Worm (Caenorhabditis elegans): ENCODE data around the gene clec-31.

clec-31 gene

DNA sequence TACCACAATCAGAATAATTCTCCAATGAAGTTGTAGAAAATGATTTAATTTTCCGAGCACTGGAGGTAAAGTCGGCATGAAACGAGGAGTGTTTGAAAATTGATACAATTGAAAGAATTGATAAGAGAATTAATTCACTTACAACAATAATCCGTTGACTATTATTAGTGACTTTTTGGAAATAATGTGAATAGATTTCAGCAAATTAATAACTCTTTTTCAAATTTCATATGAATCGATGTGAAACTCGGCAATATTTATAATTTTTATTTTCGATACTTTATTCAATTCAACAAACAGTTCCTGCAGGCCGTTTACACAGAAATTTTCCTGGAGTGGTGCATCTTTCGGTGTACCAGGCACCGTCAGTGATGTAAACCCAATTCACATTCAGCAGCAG lies 5.9 kb downstream of the clec-31 start, which contains the start of gene clec-37:
TSS of gene clec-37 (minus strand) at position 101 of the 400 bp plus-strand sequence.
- TF ChIP-seq unc-62 (GFP tag; optimal IDR thresholded peaks at IDR 0.05) (no peak), elt-3 (tag; optimal IDR thresholded peaks at IDR 0.05) (no peak), lsy-12 (tag; optimal IDR thresholded peaks at IDR 0.05) (no peak), snpc-4 (tag; optimal IDR thresholded peaks at IDR 0.05) (no peak), ztf-11 (tag; optimal IDR thresholded peaks at IDR 0.05) (no peak), lin-15B (tag; optimal IDR thresholded peaks at IDR 0.05) (no peak), aly-2 (tag; optimal IDR thresholded peaks at IDR 0.05) (no peak), nhr-11 (tag; optimal IDR thresholded peaks at IDR 0.05) (no peak), egl-27 (tag; optimal IDR thresholded peaks at IDR 0.05) (no peak), pqm-1 (tag; optimal IDR thresholded peaks at IDR 0.05) (no peak), nhr-23 (tag; optimal IDR thresholded peaks at IDR 0.05) (no peak), nfya-1 (tag; optimal IDR thresholded peaks at IDR 0.05; ENCODE audit: insufficient read depth) (no peak), nhr-237 (tag; optimal IDR thresholded peaks at IDR 0.05) (no peak), ceh-16 (tag; optimal IDR thresholded peaks at IDR 0.05) (no peak), ceh-28 (tag; optimal IDR thresholded peaks at IDR 0.05) (no peak), hmg-11 (tag; optimal IDR thresholded peaks at IDR 0.05) (no peak)

DNA sequence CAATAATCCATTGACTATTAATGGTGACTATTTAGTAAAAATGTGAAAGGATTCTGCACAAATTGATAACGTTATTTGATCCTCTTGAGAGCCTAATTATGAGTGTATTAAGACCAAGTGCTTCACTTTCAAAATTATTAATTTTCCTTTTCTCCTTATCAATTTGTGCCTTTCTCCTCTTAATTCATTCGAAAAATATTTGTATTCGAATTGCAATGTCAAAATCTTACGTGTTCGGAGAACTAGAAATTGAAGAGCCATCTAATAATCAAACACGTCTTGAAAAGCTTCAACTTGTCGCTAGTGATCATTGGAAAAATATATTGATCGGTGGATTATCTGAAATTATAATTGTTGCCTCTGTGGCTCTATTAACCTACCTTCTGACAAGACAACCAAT lies 9.4 kb downstream of the clec-31 start, which contains the start of the genes clec-36 and clec-26:
TSS of gene clec-36 (minus strand) at position 101 of the 400 bp plus-strand sequence.
TSS of gene clec-26 (plus strand) at position 114 of the 400 bp plus-strand sequence.
- TF ChIP-seq nhr-25 (tag; optimal IDR thresholded peaks at IDR 0.05) = no peak
- TF ChIP-seq nhr-43 (tag; optimal IDR thresholded peaks at IDR 0.05; ENCODE audit: poor library complexity, severe bottlenecking) = no peak
- no peak for TF ChIP-seq nhr-12 (tag; optimal IDR thresholded peaks at IDR 0.05)
- TF ChIP-seq sea-2 (GFP tag; optimal IDR thresholded peaks at IDR 0.05) = no peak
- TF ChIP-seq elt-2 (tag; optimal IDR thresholded peaks at IDR 0.05) = peak; percentile 27
- no peak for TF ChIP-seq nhr-76 (tag; optimal IDR thresholded peaks at IDR 0.05)
- no peak for TF ChIP-seq mml-1 (tag; optimal IDR thresholded peaks at IDR 0.05)

DNA sequence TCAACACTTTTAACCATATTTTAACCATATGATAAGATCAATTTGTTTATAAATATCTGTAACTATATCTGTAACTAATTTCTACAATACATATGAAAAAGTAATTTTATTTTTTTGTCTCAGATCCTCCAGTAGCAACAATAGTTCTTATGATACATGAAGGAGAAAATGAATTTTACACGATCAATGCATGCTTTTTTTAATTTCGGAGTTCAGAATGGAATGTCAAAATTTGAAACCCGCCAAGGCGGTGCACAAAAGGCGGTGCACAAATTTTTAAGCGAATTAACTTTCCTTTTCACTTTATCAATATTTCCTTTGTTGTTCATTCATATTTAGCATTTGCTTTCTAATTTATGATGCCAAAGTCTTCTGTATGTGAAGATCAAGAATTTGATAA lies 14.9 kb downstream of the clec-31 start, which contains the start of gene clec-25:
TSS of gene clec-25 (plus strand) at position 301 of the 400 bp plus-strand sequence.
- TF ChIP-seq fkh-2 (tag; optimal IDR thresholded peaks at IDR 0.05) = no peak
- no peak for TF ChIP-seq ZK546.5 (tag; optimal IDR thresholded peaks at IDR 0.05)
- no peak for TF ChIP-seq hmg-11 (tag; optimal IDR thresholded peaks at IDR 0.05)
- no peak for TF ChIP-seq nhr-77 (tag; optimal IDR thresholded peaks at IDR 0.05)
- no peak for TF ChIP-seq lsy-12 (tag; optimal IDR thresholded peaks at IDR 0.05)
- no peak for TF ChIP-seq jun-1 (tag; optimal IDR thresholded peaks at IDR 0.05)
- TF ChIP-seq nhr-23 (tag; optimal IDR thresholded peaks at IDR 0.05) = no peak
- no peak for TF ChIP-seq fos-1 (tag; optimal IDR thresholded peaks at IDR 0.05)

DNA sequence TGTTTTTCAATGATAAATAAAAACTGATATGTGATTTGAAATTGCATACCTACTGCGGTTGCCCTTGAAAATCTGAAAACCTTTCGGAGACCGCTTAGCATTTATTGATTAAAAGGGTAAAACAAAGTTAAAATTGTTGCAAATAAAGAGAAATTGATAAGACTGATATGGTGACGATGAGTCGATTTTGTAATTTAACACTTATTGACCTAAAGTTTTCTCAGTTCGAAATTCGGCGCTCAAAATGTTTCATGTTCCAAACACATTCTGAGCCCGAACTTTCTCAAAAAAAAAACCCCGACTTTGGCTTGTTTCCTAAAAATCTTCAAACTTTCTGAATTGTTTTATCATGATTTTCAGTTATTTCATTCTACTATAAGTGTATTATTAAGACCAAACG lies 16.9 kb downstream of the clec-31 start, which contains the start of gene clec-40:
TSS of gene clec-40 (minus strand) at position 101 of the 400 bp plus-strand sequence.
- no peak for TF ChIP-seq lin-15B (tag; optimal IDR thresholded peaks at IDR 0.05)
- no peak for TF ChIP-seq lin-39 (tag; optimal IDR thresholded peaks at IDR 0.05)
- no peak for TF ChIP-seq nhr-25 (tag; optimal IDR thresholded peaks at IDR 0.05)
- TF ChIP-seq snpc-4 (tag; optimal IDR thresholded peaks at IDR 0.05) = no peak
- TF ChIP-seq ceh-9 (tag; optimal IDR thresholded peaks at IDR 0.05) = no peak
- no peak for TF ChIP-seq elt-2 (tag; optimal IDR thresholded peaks at IDR 0.05)
- TF ChIP-seq ceh-16 (tag; optimal IDR thresholded peaks at IDR 0.05) = no peak
- TF ChIP-seq mml-1 (tag; optimal IDR thresholded peaks at IDR 0.05) = no peak
- no peak for TF ChIP-seq unc-39 (tag; optimal IDR thresholded peaks at IDR 0.05)
- TF ChIP-seq pha-4 (tag; optimal IDR thresholded peaks at IDR 0.05) = no peak
- TF ChIP-seq aly-2 (tag; optimal IDR thresholded peaks at IDR 0.05) = no peak
- no peak for TF ChIP-seq eor-1 (tag; optimal IDR thresholded peaks at IDR 0.05)
- TF ChIP-seq elt-1 (tag; optimal IDR thresholded peaks at IDR 0.05) = no peak
- TF ChIP-seq ZK546.5 (tag; optimal IDR thresholded peaks at IDR 0.05) = no peak
- no peak for TF ChIP-seq egl-5 (tag; optimal IDR thresholded peaks at IDR 0.05)

DNA sequence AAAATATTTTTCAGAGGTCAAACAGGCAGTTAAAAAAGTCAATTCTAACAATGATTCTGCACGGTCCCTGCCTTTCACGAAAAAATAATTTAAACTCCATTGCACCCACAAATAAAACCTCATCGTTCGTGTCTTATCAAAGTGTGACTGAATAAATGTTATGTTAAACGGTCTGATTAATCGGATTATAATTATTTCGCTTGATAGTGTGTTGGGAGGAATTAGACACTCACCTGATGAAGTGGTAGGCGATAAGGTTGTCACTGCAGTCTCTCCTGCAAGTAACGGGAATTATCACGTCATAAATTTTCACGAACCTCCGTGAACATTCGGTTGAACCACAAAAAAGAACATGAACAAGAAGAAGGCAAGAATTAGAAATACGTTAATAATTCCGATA lies 17.6 kb downstream of the clec-31 start:
- TF ChIP-seq ceh-28 (tag; optimal IDR thresholded peaks at IDR 0.05) (no peak), nhr-23 (tag; optimal IDR thresholded peaks at IDR 0.05) (no peak), ceh-9 (tag; optimal IDR thresholded peaks at IDR 0.05) (no peak), aly-2 (tag; optimal IDR thresholded peaks at IDR 0.05) (no peak), nhr-67 (tag; optimal IDR thresholded peaks at IDR 0.05) (no peak), egl-27 (tag; optimal IDR thresholded peaks at IDR 0.05) (no peak), skn-1 (tag; optimal IDR thresholded peaks at IDR 0.05) (no peak), nhr-237 (tag; optimal IDR thresholded peaks at IDR 0.05) (no peak), nhr-11 (tag; optimal IDR thresholded peaks at IDR 0.05) (no peak), elt-2 (tag; optimal IDR thresholded peaks at IDR 0.05) (peak; percentile 90), ceh-82 (tag; optimal IDR thresholded peaks at IDR 0.05) (no peak), snpc-4 (tag; optimal IDR thresholded peaks at IDR 0.05) (no peak), pqm-1 (tag; optimal IDR thresholded peaks at IDR 0.05) (peak; percentile 64), nhr-77 (tag; optimal IDR thresholded peaks at IDR 0.05) (no peak), jun-1 (tag; optimal IDR thresholded peaks at IDR 0.05) (peak; percentile 66), elt-3 (tag; optimal IDR thresholded peaks at IDR 0.05) (no peak), ama-1 (optimal IDR thresholded peaks at IDR 0.05) (no peak), lin-39 (tag; optimal IDR thresholded peaks at IDR 0.05) (no peak), ceh-16 (tag; optimal IDR thresholded peaks at IDR 0.05) (no peak)

Data from whole organism, L3 larva.